Worm (Caenorhabditis elegans): ENCODE results near the gene irld-1.

ce11 chrV:4339479-4339878 lies 2.9 kb downstream of the irld-1 start:
- TF ChIP-seq nhr-90 (tag; optimal IDR thresholded peaks at IDR 0.05) (no peak), B0261.1 (tag; optimal IDR thresholded peaks at IDR 0.05) (no peak), somi-1 (GFP tag; optimal IDR thresholded peaks at IDR 0.05) (no peak), nhr-27 (tag; optimal IDR thresholded peaks at IDR 0.05) (no peak), Y53G8AR.9 (GFP tag; conservative IDR thresholded peaks at IDR 0.05) (no peak), unc-62 (GFP tag; optimal IDR thresholded peaks at IDR 0.05) (no peak)

Data from whole organism, young adult.